Worm (Caenorhabditis elegans) whole organism, early embryonic: ENCODE results near the gene nspg-8.

Experiments
- B0310.2 ChIP-seq: sonication (generic microtip); optimal IDR thresholded peaks from 2 replicates; lab custom pipeline; 2016; ENCODE audit warnings: mild to moderate bottlenecking, missing genetic modification characterization, missing compliant biosample characterization
- F13C5.2 ChIP-seq: sonication (generic microtip); optimal IDR thresholded peaks from 2 replicates; lab custom pipeline; 2017; ENCODE audit warnings: mild to moderate bottlenecking, missing genetic modification characterization, inconsistent platforms, missing compliant biosample characterization
- aly-1 ChIP-seq: sonication (generic microtip); optimal IDR thresholded peaks from 2 replicates; lab custom pipeline; 2016; ENCODE audit warnings: missing genetic modification characterization, missing compliant biosample characterization
- ama-1 ChIP-seq: fragments of 150-350 bp; optimal IDR thresholded peaks from 2 replicates; lab custom pipeline; 2014
- ceh-13 ChIP-seq: fragments of 200-800 bp; sonication (Bioruptor generic); optimal IDR thresholded peaks from 2 replicates; lab custom pipeline; 2018; ENCODE audit warnings: mild to moderate bottlenecking, missing genetic modification characterization, missing compliant biosample characterization
- ceh-36 ChIP-seq: sonication (generic microtip); optimal IDR thresholded peaks from 2 replicates; lab custom pipeline; 2016; ENCODE audit warnings: missing genetic modification characterization, inconsistent platforms, missing compliant biosample characterization
- ets-7 ChIP-seq: sonication (generic microtip); optimal IDR thresholded peaks from 2 replicates; lab custom pipeline; 2016; ENCODE audit warnings: missing genotype, missing genetic modification characterization, missing compliant biosample characterization
- flt-1 ChIP-seq: fragments of 200-800 bp; sonication (Bioruptor generic); IDR thresholded peaks from 2 replicates; pipeline ENCODE4 v1.3.6; 2022; ENCODE audit warnings: missing genetic modification characterization, missing compliant biosample characterization
- hmbx-1 ChIP-seq: sonication (generic microtip); optimal IDR thresholded peaks from 2 replicates; lab custom pipeline; 2016; ENCODE audit warnings: mild to moderate bottlenecking, missing genetic modification characterization, missing compliant biosample characterization
- hmg-4 ChIP-seq: fragments of 200-800 bp; sonication (Bioruptor generic); optimal IDR thresholded peaks from 2 replicates; lab custom pipeline; 2018; ENCODE audit warnings: mild to moderate bottlenecking, missing genetic modification characterization, missing compliant biosample characterization
- hnd-1 ChIP-seq: sonication (generic microtip); optimal IDR thresholded peaks from 2 replicates; lab custom pipeline; 2016; ENCODE audit warnings: missing genetic modification characterization, missing compliant biosample characterization
- pes-1 ChIP-seq: fragments of 200-800 bp; sonication (Bioruptor generic); IDR thresholded peaks from 2 replicates; pipeline ENCODE4 v1.3.6; 2022; ENCODE audit warnings: missing genetic modification reagents, missing genetic modification characterization, missing compliant biosample characterization
- scrt-1 ChIP-seq: fragments of 200-800 bp; sonication (Bioruptor generic); IDR thresholded peaks from 2 replicates; pipeline ENCODE4 v1.3.6; 2022; ENCODE audit warnings: missing genetic modification characterization, missing compliant biosample characterization
- sea-1 ChIP-seq: fragments of 200-800 bp; sonication (Bioruptor generic); conservative IDR thresholded peaks from 2 replicates; pipeline ENCODE4 v1.3.6; 2022; ENCODE audit warnings: missing genetic modification characterization, missing compliant biosample characterization
- tbx-11 ChIP-seq: fragments of 200-800 bp; sonication (Bioruptor generic); IDR thresholded peaks from 2 replicates; pipeline ENCODE4 v1.3.6; 2022; ENCODE audit warnings: missing genetic modification characterization, missing compliant biosample characterization
- tbx-37 ChIP-seq: fragments of 200-800 bp; sonication (Bioruptor generic); conservative IDR thresholded peaks from 2 replicates; pipeline ENCODE4 v1.3.6; 2022; ENCODE audit warnings: missing genetic modification reagents, missing genetic modification characterization, missing compliant biosample characterization
- tra-4 ChIP-seq: sonication (generic microtip); optimal IDR thresholded peaks from 2 replicates; lab custom pipeline; 2017; ENCODE audit warnings: missing genetic modification characterization, missing compliant biosample characterization

nspg-8 gene

ce11 chrIII:1181756-1182155, at the start of gene nspg-8:
TSS of gene nspg-8 (plus strand) at chrIII:1182056.
- no peak for TF ChIP-seq ets-7 (tag; lab: Kevin White, UChicago)
- no peak for TF ChIP-seq hmg-4
- no peak for TF ChIP-seq scrt-1 (GFP tag; lab: Robert Waterston, UW)
- TF ChIP-seq ceh-13 (GFP tag; lab: Kevin White, UChicago) = no peak
- no peak for TF ChIP-seq ama-1
- no peak for TF ChIP-seq tbx-37 (GFP tag; lab: Robert Waterston, UW)

ce11 chrIII:1135925-1136324, 45.9 kb upstream of the nspg-8 start, which contains the start of gene lgc-46:
TSS of gene lgc-46 (minus strand) at chrIII:1136025.
- TF ChIP-seq aly-1 (tag; lab: Kevin White, UChicago) (no peak), tra-4 (tag; lab: Kevin White, UChicago) (no peak), ama-1 (no peak), ceh-36 (tag; lab: Kevin White, UChicago) (no peak), F13C5.2 (no peak), hnd-1 (tag; lab: Kevin White, UChicago) (no peak), pes-1 (GFP tag; lab: Robert Waterston, UW) (no peak), hmg-4 (no peak), sea-1 (GFP tag; lab: Robert Waterston, UW) (no peak), ets-7 (tag; lab: Kevin White, UChicago) (no peak), tbx-11 (GFP tag; lab: Robert Waterston, UW) (no peak), scrt-1 (GFP tag; lab: Robert Waterston, UW) (no peak), tbx-37 (GFP tag; lab: Robert Waterston, UW) (no peak), B0310.2 (tag; lab: Kevin White, UChicago) (no peak)

ce11 chrIII:1136827-1137378, 45.0 kb upstream of the nspg-8 start:
- TF ChIP-seq hmg-4 (peak; percentile 5), pes-1 (GFP tag; lab: Robert Waterston, UW) (no peak)

ce11 chrIII:1142798-1143197, 39.1 kb upstream of the nspg-8 start, which contains the start of gene smr-1:
TSS of gene smr-1 (plus strand) at chrIII:1143172.
- no peak for TF ChIP-seq hmbx-1 (tag; lab: Kevin White, UChicago)
- 0 out of 2 replicates have a peak, but pooled peaks have one; percentile 7 for TF ChIP-seq tbx-11 (GFP tag; lab: Robert Waterston, UW)
- TF ChIP-seq sea-1 (GFP tag; lab: Robert Waterston, UW) = no peak
- TF ChIP-seq flt-1 = 0 out of 2 replicates have a peak, but pooled peaks have one; percentile 31
- TF ChIP-seq hnd-1 (tag; lab: Kevin White, UChicago) = peak; percentile 38
- peak; percentile 54 for TF ChIP-seq F13C5.2
- TF ChIP-seq pes-1 (GFP tag; lab: Robert Waterston, UW) = peak; percentile 63; the same call in 1 of the 2 replicates

- TF ChIP-seq pes-1 (GFP tag; lab: Robert Waterston, UW) = no peak
- no peak for TF ChIP-seq sea-1 (GFP tag; lab: Robert Waterston, UW)
- TF ChIP-seq hmg-4 = no peak
- no peak for TF ChIP-seq ama-1
- TF ChIP-seq tra-4 (tag; lab: Kevin White, UChicago) = no peak
Observed at ce11 chrIII:1144816-1145215, 37.0 kb upstream of the nspg-8 start.

ce11 chrIII:1147863-1148262, 34.0 kb upstream of the nspg-8 start:
- TF ChIP-seq aly-1 (tag; lab: Kevin White, UChicago) = no peak
- no peak for TF ChIP-seq hmbx-1 (tag; lab: Kevin White, UChicago)
- TF ChIP-seq tbx-11 (GFP tag; lab: Robert Waterston, UW) = no peak
- no peak for TF ChIP-seq hmg-4
- TF ChIP-seq hnd-1 (tag; lab: Kevin White, UChicago) = no peak
- TF ChIP-seq pes-1 (GFP tag; lab: Robert Waterston, UW) = no peak
- no peak for TF ChIP-seq ama-1
- no peak for TF ChIP-seq F13C5.2
- TF ChIP-seq tra-4 (tag; lab: Kevin White, UChicago) = no peak
- no peak for TF ChIP-seq sea-1 (GFP tag; lab: Robert Waterston, UW)
- TF ChIP-seq tbx-37 (GFP tag; lab: Robert Waterston, UW) = no peak
- no peak for TF ChIP-seq ceh-36 (tag; lab: Kevin White, UChicago)
- TF ChIP-seq ets-7 (tag; lab: Kevin White, UChicago) = no peak
- no peak for TF ChIP-seq flt-1

ce11 chrIII:1149472-1149871, 32.4 kb upstream of the nspg-8 start:
- TF ChIP-seq flt-1 = no peak
- no peak for TF ChIP-seq B0310.2 (tag; lab: Kevin White, UChicago)
- no peak for TF ChIP-seq hmbx-1 (tag; lab: Kevin White, UChicago)
- no peak for TF ChIP-seq tra-4 (tag; lab: Kevin White, UChicago)
- TF ChIP-seq tbx-11 (GFP tag; lab: Robert Waterston, UW) = no peak
- TF ChIP-seq ets-7 (tag; lab: Kevin White, UChicago) = no peak
- no peak for TF ChIP-seq ama-1
- no peak for TF ChIP-seq sea-1 (GFP tag; lab: Robert Waterston, UW)
- TF ChIP-seq aly-1 (tag; lab: Kevin White, UChicago) = no peak

ce11 chrIII:1151680-1152079, 30.2 kb upstream of the nspg-8 start, which contains the start of gene cdh-12:
TSS of gene cdh-12 (plus strand) at chrIII:1152044.
- TF ChIP-seq ceh-13 (GFP tag; lab: Kevin White, UChicago) = no peak
- no peak for TF ChIP-seq ets-7 (tag; lab: Kevin White, UChicago)
- no peak for TF ChIP-seq tra-4 (tag; lab: Kevin White, UChicago)
- TF ChIP-seq pes-1 (GFP tag; lab: Robert Waterston, UW) = no peak
- TF ChIP-seq aly-1 (tag; lab: Kevin White, UChicago) = no peak
- TF ChIP-seq B0310.2 (tag; lab: Kevin White, UChicago) = no peak
- TF ChIP-seq hmg-4 = no peak
- no peak for TF ChIP-seq sea-1 (GFP tag; lab: Robert Waterston, UW)
- no peak for TF ChIP-seq hnd-1 (tag; lab: Kevin White, UChicago)
- TF ChIP-seq tbx-11 (GFP tag; lab: Robert Waterston, UW) = no peak
- TF ChIP-seq tbx-37 (GFP tag; lab: Robert Waterston, UW) = no peak
- TF ChIP-seq hmbx-1 (tag; lab: Kevin White, UChicago) = no peak
- TF ChIP-seq F13C5.2 = no peak
- no peak for TF ChIP-seq flt-1
- TF ChIP-seq ceh-36 (tag; lab: Kevin White, UChicago) = no peak
- TF ChIP-seq scrt-1 (GFP tag; lab: Robert Waterston, UW) = no peak
- TF ChIP-seq ama-1 = no peak
